Worm (Caenorhabditis elegans): ENCODE measurements around the gene B0035.13.

ce11 chrIV:11314885-11315284 lies 8.4 kb upstream of the B0035.13 start, which contains the start of the genes B0035.3, B0035.22 and pfd-4:
- TF ChIP-seq pqm-1 (tag; optimal IDR thresholded peaks at IDR 0.05) = no peak
- TF ChIP-seq mef-2 (tag; optimal IDR thresholded peaks at IDR 0.05) = no peak
